Fruit fly (Drosophila melanogaster): ENCODE results near the gene CG17211.

The CG17211 gene

dm6 chr2L:12096396-12096813, 17.8 kb upstream of the CG17211 start, which contains the start of the genes CG6712 and Mt2 (continued):
- TF ChIP-seq CG31388 (GFP tag; optimal IDR thresholded peaks at IDR 0.05): no peak
- TF ChIP-seq ftz-f1 (GFP tag; optimal IDR thresholded peaks at IDR 0.05): no peak
- no peak for TF ChIP-seq E2f1 (GFP tag; IDR thresholded peaks at IDR 0.05)
- no peak for TF ChIP-seq CG4328 (GFP tag; optimal IDR thresholded peaks at IDR 0.05)
- no peak for TF ChIP-seq CrebB (tag; optimal IDR thresholded peaks at IDR 0.05)
- no peak for TF ChIP-seq Side (GFP tag; optimal IDR thresholded peaks at IDR 0.05)
- TF ChIP-seq CG6813 (GFP tag; optimal IDR thresholded peaks at IDR 0.05): no peak
- no peak for TF ChIP-seq tll (GFP tag; optimal IDR thresholded peaks at IDR 0.05)
- no peak for TF ChIP-seq HHEX (GFP tag; optimal IDR thresholded peaks at IDR 0.05)
- no peak for TF ChIP-seq CG18599 (GFP tag; optimal IDR thresholded peaks at IDR 0.05)
- TF ChIP-seq D (optimal IDR thresholded peaks at IDR 0.05): no peak
- no peak for TF ChIP-seq D (GFP tag; optimal IDR thresholded peaks at IDR 0.05)
- TF ChIP-seq CG15601 (tag; optimal IDR thresholded peaks at IDR 0.05): no peak
- no peak for TF ChIP-seq luna (GFP tag; optimal IDR thresholded peaks at IDR 0.05)
- no peak for TF ChIP-seq ash1 (GFP tag; optimal IDR thresholded peaks at IDR 0.05)
- TF ChIP-seq CG12769 (tag; optimal IDR thresholded peaks at IDR 0.05): no peak
- TF ChIP-seq dmrt11E (tag; optimal IDR thresholded peaks at IDR 0.05): no peak
- TF ChIP-seq NfI (GFP tag; optimal IDR thresholded peaks at IDR 0.05): peak; percentile 17
- TF ChIP-seq ro (GFP tag; IDR thresholded peaks at IDR 0.05): no peak
- TF ChIP-seq Hsf (GFP tag; optimal IDR thresholded peaks at IDR 0.05): no peak
- TF ChIP-seq tup (GFP tag; optimal IDR thresholded peaks at IDR 0.05): no peak
- no peak; the same call in 1 of the 2 replicates for TF ChIP-seq lmd (GFP tag; IDR thresholded peaks at IDR 0.05)
- no peak for TF ChIP-seq CG2199 (GFP tag; IDR thresholded peaks at IDR 0.05)
- no peak for TF ChIP-seq bab2 (GFP tag; optimal IDR thresholded peaks at IDR 0.05)
- TF ChIP-seq Dbx (GFP tag; IDR thresholded peaks at IDR 0.05): no peak
- TF ChIP-seq dpn (GFP tag; optimal IDR thresholded peaks at IDR 0.05): no peak
- TF ChIP-seq lola (GFP tag; optimal IDR thresholded peaks at IDR 0.05): no peak
- TF ChIP-seq tgo (GFP tag; IDR thresholded peaks at IDR 0.05): no peak
- no peak for TF ChIP-seq knrl (GFP tag; IDR thresholded peaks at IDR 0.05; ENCODE audit: partially characterized antibody)
- TF ChIP-seq dysf (GFP tag; IDR thresholded peaks at IDR 0.05): 0 out of 3 replicates have a peak, but pooled peaks have one; percentile 7
- TF ChIP-seq Sox102F (GFP tag; optimal IDR thresholded peaks at IDR 0.05): no peak
- no peak for TF ChIP-seq CG12744 (GFP tag; optimal IDR thresholded peaks at IDR 0.05)
- TF ChIP-seq Camta (GFP tag; optimal IDR thresholded peaks at IDR 0.05): no peak
- no peak for TF ChIP-seq sc (optimal IDR thresholded peaks at IDR 0.05)
- TF ChIP-seq sc (GFP tag; optimal IDR thresholded peaks at IDR 0.05): no peak
- no peak for TF ChIP-seq Awh (GFP tag; IDR thresholded peaks at IDR 0.05)
- no peak for TF ChIP-seq CG6175 (GFP tag; IDR thresholded peaks at IDR 0.05)
- TF ChIP-seq Atf3 (GFP tag; optimal IDR thresholded peaks at IDR 0.05): no peak
- no peak for TF ChIP-seq CG18476 (GFP tag; optimal IDR thresholded peaks at IDR 0.05)
- no peak for TF ChIP-seq cato (GFP tag; optimal IDR thresholded peaks at IDR 0.05; ENCODE audit: borderline replicate concordance)
- no peak for TF ChIP-seq CG15011 (GFP tag; optimal IDR thresholded peaks at IDR 0.05)
- TF ChIP-seq Poxn (GFP tag; IDR thresholded peaks at IDR 0.05): no peak
- TF ChIP-seq TFAM (GFP tag; optimal IDR thresholded peaks at IDR 0.05): no peak
- peak; percentile 36; the same call in 1 of the 2 replicates for TF ChIP-seq sob (GFP tag; IDR thresholded peaks at IDR 0.05)
- no peak for TF ChIP-seq Stat92E (GFP tag; optimal IDR thresholded peaks at IDR 0.05)
- no peak for TF ChIP-seq ttk (GFP tag; IDR thresholded peaks at IDR 0.05)
- TF ChIP-seq hb (GFP tag; IDR thresholded peaks at IDR 0.05; ENCODE audit: partially characterized antibody): no peak
- no peak for TF ChIP-seq Hmx (GFP tag; optimal IDR thresholded peaks at IDR 0.05)
- TF ChIP-seq Ada2b (GFP tag; IDR thresholded peaks at IDR 0.05): no peak
- no peak for TF ChIP-seq CG3726 (GFP tag; IDR thresholded peaks at IDR 0.05)
- peak; percentile 83 for TF ChIP-seq Med (GFP tag)
- TF ChIP-seq CG12236 (GFP tag; optimal IDR thresholded peaks at IDR 0.05): no peak

Measured in whole organism, embryonic.